Fruit fly (Drosophila melanogaster) whole organism, pupa: ENCODE data around the gene CG7953.

Experiments used
- CG10348 ChIP-seq: fragments of 200-800 bp; sonication (Bioruptor generic); IDR thresholded peaks from 2 replicates; pipeline ENCODE4 v1.3.6; 2022; ENCODE audit warnings: missing biosample characterization, missing genetic modification characterization
- CG12605 ChIP-seq: fragments of 200-800 bp; sonication (Bioruptor generic); IDR thresholded peaks from 2 replicates; pipeline ENCODE4 v1.3.6; 2022; ENCODE audit warnings: missing biosample characterization, missing genetic modification characterization
- CG13204 ChIP-seq: fragments of 200-800 bp; sonication (Bioruptor generic); optimal IDR thresholded peaks from 2 replicates; lab custom pipeline; 2018; ENCODE audit warnings: missing biosample characterization, mild to moderate bottlenecking, missing genetic modification characterization, moderate library complexity
- CG14655 ChIP-seq: fragments of 200-800 bp; sonication (Bioruptor generic); optimal IDR thresholded peaks from 3 replicates; lab custom pipeline; 2017; ENCODE audit warnings: mild to moderate bottlenecking, missing biosample characterization, missing genetic modification reagents, missing genetic modification characterization
- CG15710 ChIP-seq: fragments of 200-800 bp; sonication (Bioruptor generic); optimal IDR thresholded peaks from 2 replicates; lab custom pipeline; 2018; ENCODE audit warnings: missing biosample characterization, mild to moderate bottlenecking, missing genetic modification characterization, moderate library complexity
- CG17806 ChIP-seq: fragments of 200-800 bp; sonication (Bioruptor generic); optimal IDR thresholded peaks from 2 replicates; lab custom pipeline; 2018; ENCODE audit warnings: missing biosample characterization, mild to moderate bottlenecking, missing genetic modification characterization, moderate library complexity
- CG32121 ChIP-seq: fragments of 200-800 bp; sonication (Bioruptor generic); IDR thresholded peaks from 2 replicates; pipeline ENCODE4 v1.3.6; 2022; ENCODE audit warnings: missing biosample characterization, missing genetic modification characterization
- CG34367 ChIP-seq: fragments of 200-800 bp; sonication (Bioruptor generic); optimal IDR thresholded peaks from 2 replicates; lab custom pipeline; 2018; ENCODE audit warnings: missing biosample characterization, mild to moderate bottlenecking, missing genetic modification characterization
- CG4496 ChIP-seq: fragments of 200-800 bp; sonication (Bioruptor generic); IDR thresholded peaks from 3 replicates; pipeline ENCODE4 v1.3.6; 2022; ENCODE audit warnings: missing biosample characterization, missing genetic modification characterization
- CG8159 ChIP-seq: fragments of 200-800 bp; sonication (Bioruptor generic); optimal IDR thresholded peaks from 3 replicates; lab custom pipeline; 2018; ENCODE audit warnings: missing biosample characterization, mild to moderate bottlenecking, missing genetic modification characterization, moderate library complexity
- CG8301 ChIP-seq: fragments of 200-800 bp; sonication (Bioruptor generic); optimal IDR thresholded peaks from 2 replicates; lab custom pipeline; 2018; ENCODE audit warnings: missing biosample characterization, mild to moderate bottlenecking, missing genetic modification characterization
- CG9948 ChIP-seq: fragments of 200-800 bp; sonication (Bioruptor generic); optimal IDR thresholded peaks from 2 replicates; lab custom pipeline; 2018; ENCODE audit warnings: missing biosample characterization, mild to moderate bottlenecking, missing genetic modification characterization, moderate library complexity
- D1 ChIP-seq: fragments of 200-800 bp; sonication (Bioruptor generic); optimal IDR thresholded peaks from 2 replicates; lab custom pipeline; 2018; ENCODE audit warnings: missing biosample characterization, mild to moderate bottlenecking, missing genetic modification characterization, moderate library complexity
- EcR ChIP-seq: fragments of 200-800 bp; sonication (Bioruptor generic); optimal IDR thresholded peaks from 3 replicates; lab custom pipeline; 2019; ENCODE audit warnings: missing biosample characterization, missing genetic modification characterization, mild to moderate bottlenecking, moderate library complexity, missing genetic modification reagents
- Ets98B ChIP-seq: fragments of 200-800 bp; sonication (Bioruptor generic); IDR thresholded peaks from 2 replicates; pipeline ENCODE4 v1.3.6; 2022; ENCODE audit warnings: missing biosample characterization, missing genetic modification characterization
- Pif1A ChIP-seq: fragments of 200-800 bp; sonication (Bioruptor generic); optimal IDR thresholded peaks from 3 replicates; lab custom pipeline; 2016; ENCODE audit warnings: missing biosample characterization, missing genetic modification characterization
- Pif1B ChIP-seq: fragments of 200-800 bp; sonication (Bioruptor generic); optimal IDR thresholded peaks from 3 replicates; lab custom pipeline; 2016; ENCODE audit warnings: missing biosample characterization, missing genetic modification characterization
- Snoo ChIP-seq: fragments of 200-800 bp; sonication (Bioruptor generic); optimal IDR thresholded peaks from 3 replicates; lab custom pipeline; 2017; ENCODE audit warnings: missing biosample characterization, mild to moderate bottlenecking, missing genetic modification characterization, inconsistent platforms
- fd96Ca ChIP-seq: fragments of 200-800 bp; sonication (Bioruptor generic); IDR thresholded peaks from 3 replicates; pipeline ENCODE4 v1.3.6; 2022; ENCODE audit warnings: missing biosample characterization, missing genetic modification characterization
- gl ChIP-seq: fragments of 200-800 bp; sonication (Bioruptor generic); optimal IDR thresholded peaks from 2 replicates; lab custom pipeline; 2018; ENCODE audit warnings: missing biosample characterization, mild to moderate bottlenecking, missing genetic modification characterization
- rn ChIP-seq: fragments of 200-800 bp; sonication (Bioruptor generic); IDR thresholded peaks from 2 replicates; pipeline ENCODE4 v1.3.6; 2022; ENCODE audit warnings: missing biosample characterization, missing genetic modification characterization

The CG7953 gene

DNA sequence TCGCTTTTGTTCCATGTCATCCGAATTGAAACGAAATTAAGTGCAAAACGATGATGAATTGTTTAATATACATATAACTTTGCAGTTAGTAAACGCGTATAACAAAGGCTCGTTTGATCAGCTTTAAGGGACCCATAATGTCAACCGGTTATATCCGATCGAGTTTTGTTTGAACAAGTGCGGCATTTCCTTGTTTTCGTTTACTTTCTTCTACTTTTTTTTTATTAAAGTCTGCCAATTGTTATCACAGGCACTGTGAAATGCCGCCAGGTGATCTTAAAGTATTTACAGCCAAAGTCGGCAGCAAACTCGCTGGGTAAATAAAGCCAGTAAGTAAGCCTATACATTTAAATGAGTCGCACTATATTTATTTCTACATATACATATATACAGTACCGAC lies 40.6 kb upstream of the CG7953 start:
- TF ChIP-seq CG34367 (tag; lab: Kevin White, UChicago), result no peak
- TF ChIP-seq D1 (tag; lab: Kevin White, UChicago), result no peak
- no peak for TF ChIP-seq fd96Ca (GFP tag; lab: Robert Waterston, UW)
- no peak for TF ChIP-seq Pif1A (GFP tag; lab: Kevin White, UChicago)
- no peak for TF ChIP-seq CG12605
- TF ChIP-seq gl (tag; lab: Kevin White, UChicago), result no peak
- no peak for TF ChIP-seq CG15710 (tag; lab: Kevin White, UChicago)
- no peak for TF ChIP-seq CG17806 (tag; lab: Kevin White, UChicago)
- TF ChIP-seq Snoo, result no peak
- no peak for TF ChIP-seq Ets98B (GFP tag; lab: Robert Waterston, UW)
- TF ChIP-seq CG14655, result no peak
- TF ChIP-seq CG8159 (tag; lab: Kevin White, UChicago), result no peak
- TF ChIP-seq CG9948 (tag; lab: Kevin White, UChicago), result no peak
- no peak for TF ChIP-seq CG4496
- TF ChIP-seq, all 21 proteins: peak for 0

DNA sequence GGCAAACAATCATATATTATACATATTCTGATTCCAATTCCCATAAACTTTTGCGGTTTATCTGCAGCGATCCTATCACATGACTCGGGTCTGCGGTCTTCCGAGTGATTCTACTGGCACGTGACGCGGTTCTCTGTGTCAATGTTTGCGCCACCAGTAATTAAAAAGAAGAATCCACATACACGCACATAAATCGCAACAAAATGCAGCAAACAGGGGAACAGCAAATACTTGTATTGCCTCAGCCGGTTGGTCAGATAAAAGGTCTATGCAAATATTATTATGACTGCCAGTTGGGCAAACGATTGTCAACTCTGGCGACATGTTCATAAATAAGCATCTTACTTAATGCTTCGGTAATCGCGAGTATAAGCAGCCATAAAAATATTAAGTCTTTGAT lies 39.8 kb upstream of the CG7953 start:
- TF ChIP-seq Snoo (peak; percentile 3), CG13204 (GFP tag; lab: Kevin White, UChicago) (no peak), rn (GFP tag; lab: Robert Waterston, UW) (no peak)

DNA sequence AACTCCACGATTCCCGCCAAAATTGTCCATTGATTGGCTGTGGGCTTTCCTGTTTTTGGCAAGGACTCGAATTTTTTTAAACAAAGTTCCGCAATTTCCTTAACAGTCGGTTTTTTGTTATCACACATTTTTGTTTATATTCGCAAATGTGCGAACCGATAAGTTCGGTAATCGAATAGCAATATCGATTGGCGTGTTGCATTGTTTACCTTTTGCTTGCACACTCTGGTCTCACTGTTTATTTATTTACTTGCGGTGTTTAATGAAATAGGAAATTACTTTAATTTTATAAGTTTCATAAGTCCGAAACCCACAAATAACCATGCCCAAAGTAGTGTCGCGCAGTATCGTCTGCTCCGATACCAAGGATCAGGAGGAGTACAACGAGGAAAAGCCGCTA lies 36.4 kb upstream of the CG7953 start, which contains the start of the genes Adat1 and CG16865:
Gene Adat1 (minus strand): TSS at position 152 of the 400 bp plus-strand sequence.
Gene CG16865 (plus strand): TSS at position 200 of the 400 bp plus-strand sequence.
- TF ChIP-seq CG10348 (GFP tag; lab: Robert Waterston, UW), result no peak
- TF ChIP-seq, all 21 proteins: peak for 0

DNA sequence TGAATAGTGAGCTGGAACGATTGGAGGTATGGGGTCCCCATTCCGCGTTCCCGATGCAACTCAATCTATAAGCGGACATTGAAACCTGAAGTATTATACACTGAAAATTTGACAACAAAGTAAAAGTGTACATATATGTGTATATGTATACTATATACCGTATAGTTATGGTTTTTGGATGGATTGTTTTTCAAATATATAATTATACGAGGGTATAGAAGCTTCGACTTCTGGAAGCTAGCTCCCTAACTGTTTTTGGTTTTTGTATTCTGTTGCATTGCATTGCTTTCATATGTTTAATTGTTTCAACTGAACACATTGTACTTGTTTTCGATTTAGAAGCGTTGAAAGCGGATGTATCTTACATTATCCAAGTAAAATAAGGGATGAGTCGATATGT lies 34.6 kb upstream of the CG7953 start, which contains the start of gene CG16888:
Gene CG16888 (minus strand): TSS at position 101 of the 400 bp plus-strand sequence.
- TF ChIP-seq CG10348 (GFP tag; lab: Robert Waterston, UW) (no peak), gl (tag; lab: Kevin White, UChicago) (no peak), CG34367 (tag; lab: Kevin White, UChicago) (no peak)

DNA sequence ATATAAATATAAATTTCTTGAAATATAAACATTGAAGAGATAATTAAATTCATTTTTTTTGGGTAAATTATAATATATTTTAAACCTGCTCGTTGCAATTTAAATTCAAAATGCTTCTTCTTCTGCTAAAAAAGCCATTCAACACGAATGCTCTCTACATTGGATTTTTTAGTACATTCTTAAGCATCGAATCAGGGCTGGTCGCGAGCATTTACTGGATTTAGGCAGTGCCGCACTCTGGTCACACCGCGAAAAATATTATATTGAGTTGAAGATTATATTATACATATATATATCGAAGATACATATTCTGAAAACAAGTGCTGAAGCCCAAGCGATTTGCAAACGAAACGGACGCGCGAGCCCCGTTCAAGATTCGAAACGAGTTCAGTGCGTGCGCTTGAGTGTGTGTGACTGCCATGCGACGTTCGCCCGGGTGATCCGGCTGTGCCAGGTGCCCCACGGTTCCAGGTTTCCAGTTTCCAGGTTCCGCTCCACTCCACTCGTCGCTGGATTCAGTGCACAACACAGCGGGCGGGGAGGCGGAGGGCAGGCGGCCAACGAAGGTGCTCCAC lies 34.0 kb upstream of the CG7953 start, which contains the start of gene Sos:
Gene Sos (plus strand): TSS at position 213 of the 575 bp plus-strand sequence.
- no peak for TF ChIP-seq CG8301 (tag; lab: Kevin White, UChicago)
- TF ChIP-seq Snoo, result no peak
- no peak for TF ChIP-seq Ets98B (GFP tag; lab: Robert Waterston, UW)
- TF ChIP-seq CG9948 (tag; lab: Kevin White, UChicago), result no peak
- no peak for TF ChIP-seq D1 (tag; lab: Kevin White, UChicago)
- TF ChIP-seq Pif1A (GFP tag; lab: Kevin White, UChicago), result no peak
- TF ChIP-seq CG10348 (GFP tag; lab: Robert Waterston, UW), result no peak
- no peak for TF ChIP-seq EcR (GFP tag; lab: Kevin White, UChicago)
- no peak for TF ChIP-seq CG8159 (tag; lab: Kevin White, UChicago)
- no peak for TF ChIP-seq CG34367 (tag; lab: Kevin White, UChicago)
- TF ChIP-seq CG13204 (GFP tag; lab: Kevin White, UChicago), result no peak
- no peak for TF ChIP-seq CG4496

DNA sequence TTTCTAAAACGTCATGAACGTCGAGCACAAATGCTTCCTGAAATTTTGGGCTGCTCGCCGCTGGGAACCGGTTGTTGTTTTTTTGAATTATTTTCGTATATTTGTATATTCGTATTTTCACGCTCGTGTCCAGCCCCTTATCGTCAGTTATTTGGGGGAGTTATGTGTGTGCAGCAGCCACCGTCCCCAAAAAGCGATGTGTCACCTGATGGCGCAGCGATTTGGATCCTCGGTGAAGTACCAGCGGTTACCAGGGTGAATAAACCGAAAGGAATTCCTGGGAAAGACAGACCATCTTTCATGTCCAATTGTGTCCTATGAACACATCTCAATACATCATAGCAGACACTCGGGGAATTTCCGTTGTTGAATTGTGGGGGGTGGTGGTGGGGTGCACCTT lies 27.5 kb upstream of the CG7953 start:
- TF ChIP-seq CG34367 (tag; lab: Kevin White, UChicago) (no peak), Pif1A (GFP tag; lab: Kevin White, UChicago) (no peak), CG32121 (GFP tag; lab: Robert Waterston, UW) (no peak), CG12605 (no peak), CG8159 (tag; lab: Kevin White, UChicago) (no peak), CG8301 (tag; lab: Kevin White, UChicago) (no peak), fd96Ca (GFP tag; lab: Robert Waterston, UW) (no peak), CG4496 (no peak), D1 (tag; lab: Kevin White, UChicago) (no peak), CG17806 (tag; lab: Kevin White, UChicago) (no peak), Snoo (no peak), CG14655 (no peak), CG13204 (GFP tag; lab: Kevin White, UChicago) (no peak), EcR (GFP tag; lab: Kevin White, UChicago) (no peak), rn (GFP tag; lab: Robert Waterston, UW) (no peak), CG9948 (tag; lab: Kevin White, UChicago) (no peak), gl (tag; lab: Kevin White, UChicago) (no peak), Pif1B (GFP tag; lab: Kevin White, UChicago) (no peak), CG10348 (GFP tag; lab: Robert Waterston, UW) (no peak), Ets98B (GFP tag; lab: Robert Waterston, UW) (no peak)

DNA sequence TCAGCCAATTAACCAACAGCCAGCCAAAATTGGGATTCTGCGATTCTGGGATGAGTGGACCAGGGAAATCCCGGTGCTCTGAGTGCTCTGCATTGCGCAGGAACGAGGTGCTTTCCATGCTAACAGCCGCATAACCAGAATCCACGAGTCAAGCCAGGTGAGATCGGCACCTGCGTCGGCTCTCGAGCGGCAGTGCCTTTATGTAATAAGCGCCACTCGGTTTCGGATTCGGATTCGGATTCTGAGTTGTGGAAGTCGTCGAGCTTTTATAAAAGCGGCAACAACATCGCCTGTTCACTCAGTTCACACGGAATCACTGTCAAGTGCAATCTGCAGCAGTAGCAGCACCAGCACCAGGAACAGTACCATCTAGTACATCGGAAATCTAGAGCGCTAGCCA lies 26.8 kb upstream of the CG7953 start, which contains the start of gene b:
Gene b (plus strand): TSS at position 301 of the 400 bp plus-strand sequence.
- no peak for TF ChIP-seq CG32121 (GFP tag; lab: Robert Waterston, UW)
- no peak for TF ChIP-seq Snoo
- no peak for TF ChIP-seq D1 (tag; lab: Kevin White, UChicago)
- TF ChIP-seq CG10348 (GFP tag; lab: Robert Waterston, UW), result no peak
